Worm (Caenorhabditis elegans): ENCODE results near the gene mab-3.
A peak's percentile ranks its signal among the peaks of the same experiment; 100 is the strongest.

The mab-3 gene

DNA sequence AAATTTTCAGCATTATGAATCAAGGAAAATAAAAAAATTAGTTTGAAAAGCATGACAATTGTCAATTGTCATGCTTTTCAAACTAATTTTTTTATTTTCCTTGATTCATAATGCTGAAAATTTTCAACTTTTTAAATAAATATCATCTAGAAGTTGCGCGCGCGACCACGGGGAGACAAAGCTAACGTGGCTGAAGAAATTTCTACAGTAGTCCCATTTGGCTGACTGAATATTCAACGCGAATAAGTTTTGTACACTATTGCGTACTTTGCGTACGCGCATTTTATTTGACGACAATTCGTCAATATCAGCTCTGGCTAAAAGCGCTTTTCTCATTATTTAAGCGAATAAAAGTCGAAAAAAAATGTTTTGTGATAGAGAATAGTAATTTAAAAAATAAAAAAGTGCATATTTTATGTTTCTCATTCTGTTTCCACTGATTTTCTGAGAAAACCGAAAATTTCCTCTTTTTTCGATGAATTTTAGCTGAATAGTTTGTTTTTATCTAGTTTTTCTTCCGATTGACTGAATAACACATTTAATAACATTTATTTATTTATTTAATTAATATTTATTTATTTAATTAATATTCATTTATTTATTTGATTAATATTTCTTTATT is 13.2 kb upstream of the mab-3 start, which contains the start of gene Y53C12A.11:
TSS of gene Y53C12A.11 (minus strand) at position 68 of the 622 bp plus-strand sequence.
- TF ChIP-seq lsy-2 (tag; optimal IDR thresholded peaks at IDR 0.05): peak in 1 of 2 experiments; percentile 65

DNA sequence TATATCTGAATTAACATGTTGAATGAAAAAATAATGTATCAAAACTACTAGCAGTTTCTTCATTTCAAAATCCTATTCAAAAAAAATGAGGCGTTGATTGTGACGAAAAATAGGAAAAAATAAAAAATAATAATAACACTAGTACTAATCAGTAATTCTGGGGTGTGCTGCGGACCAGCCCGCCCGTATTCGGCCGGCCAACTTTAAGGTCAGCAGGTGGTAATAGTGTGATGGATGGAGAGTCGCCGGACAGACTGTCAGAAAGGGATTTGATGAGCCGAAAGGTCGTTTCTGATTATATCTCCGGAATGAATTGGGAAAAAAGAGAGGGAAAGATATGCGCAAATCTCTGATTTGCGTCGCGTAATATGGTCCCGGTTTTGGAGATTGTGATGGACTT is 7.5 kb upstream of the mab-3 start, which contains the start of gene cutl-2:
TSS of gene cutl-2 (minus strand) at position 210 of the 400 bp plus-strand sequence.
- TF ChIP-seq mab-5 (tag; optimal IDR thresholded peaks at IDR 0.05) (no peak), nhr-25 (tag; optimal IDR thresholded peaks at IDR 0.05) (no peak), unc-55 (GFP tag; optimal IDR thresholded peaks at IDR 0.05) (no peak), sem-4 (tag; optimal IDR thresholded peaks at IDR 0.05) (no peak), ceh-82 (tag; optimal IDR thresholded peaks at IDR 0.05) (no peak), lsy-2 (tag; optimal IDR thresholded peaks at IDR 0.05) (no peak), nhr-129 (tag; optimal IDR thresholded peaks at IDR 0.05) (no peak), lin-13 (GFP tag; optimal IDR thresholded peaks at IDR 0.05) (no peak), ZK546.5 (tag; optimal IDR thresholded peaks at IDR 0.05) (no peak), gmeb-1 (tag; optimal IDR thresholded peaks at IDR 0.05) (no peak), zag-1 (tag; optimal IDR thresholded peaks at IDR 0.05) (no peak), ceh-16 (tag; optimal IDR thresholded peaks at IDR 0.05) (no peak)

ce11 chrII:9725056-9725455 is 6.9 kb upstream of the mab-3 start:
- TF ChIP-seq zag-1 (tag; optimal IDR thresholded peaks at IDR 0.05) (no peak), ama-1 (optimal IDR thresholded peaks at IDR 0.05) (no peak), skn-1 (tag; optimal IDR thresholded peaks at IDR 0.05) (no peak), nhr-237 (tag; optimal IDR thresholded peaks at IDR 0.05) (no peak)

DNA sequence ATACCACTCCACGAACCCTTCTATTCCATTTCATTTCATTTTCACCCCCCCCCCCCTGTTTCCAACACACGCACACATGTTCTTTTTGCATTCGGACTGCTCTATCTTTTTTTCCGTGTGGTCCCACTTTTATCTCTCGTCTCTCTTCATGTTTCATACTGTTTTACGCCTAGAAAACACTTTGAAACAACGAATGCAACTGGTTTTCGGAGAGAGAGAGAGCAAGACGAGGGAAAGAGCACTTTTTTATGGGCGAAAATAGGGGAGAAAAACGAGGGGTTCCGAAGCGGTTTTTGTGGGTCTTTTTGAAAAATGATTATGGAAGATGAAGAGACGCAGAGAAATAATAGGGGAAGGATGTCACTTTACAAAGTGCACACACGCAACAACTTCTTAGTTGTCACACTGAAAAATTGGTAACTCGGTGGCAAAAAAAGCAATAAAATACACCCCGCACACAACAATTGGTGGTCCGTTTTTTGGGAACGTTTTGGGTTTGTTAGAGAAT is 4.7 kb upstream of the mab-3 start:
- peak in 1 of 2 experiments; percentile 37 for TF ChIP-seq lsy-2 (tag; optimal IDR thresholded peaks at IDR 0.05)
- peak; percentile 10 for TF ChIP-seq F13H6.1 (tag; optimal IDR thresholded peaks at IDR 0.05)
- peak; percentile 58 for TF ChIP-seq unc-55 (GFP tag; optimal IDR thresholded peaks at IDR 0.05)
- TF ChIP-seq egl-27 (tag; optimal IDR thresholded peaks at IDR 0.05): no peak
- TF ChIP-seq crh-2 (tag; optimal IDR thresholded peaks at IDR 0.05): no peak
- no peak for TF ChIP-seq aly-2 (tag; optimal IDR thresholded peaks at IDR 0.05)
- TF ChIP-seq nhr-10 (tag; optimal IDR thresholded peaks at IDR 0.05): no peak
- TF ChIP-seq lin-39 (tag; optimal IDR thresholded peaks at IDR 0.05): no peak
- TF ChIP-seq mab-5 (tag; optimal IDR thresholded peaks at IDR 0.05): no peak
- TF ChIP-seq nhr-77 (tag; optimal IDR thresholded peaks at IDR 0.05): no peak
- peak; percentile 42 for TF ChIP-seq C34F6.9 (tag; optimal IDR thresholded peaks at IDR 0.05)

- TF ChIP-seq unc-55 (GFP tag; optimal IDR thresholded peaks at IDR 0.05): peak; percentile 32
- TF ChIP-seq nhr-237 (tag; optimal IDR thresholded peaks at IDR 0.05): no peak
- peak in 1 of 2 experiments; percentile 2 for TF ChIP-seq lsy-2 (tag; optimal IDR thresholded peaks at IDR 0.05)
Observed at ce11 chrII:9728506-9728905, 3.4 kb upstream of the mab-3 start.

DNA sequence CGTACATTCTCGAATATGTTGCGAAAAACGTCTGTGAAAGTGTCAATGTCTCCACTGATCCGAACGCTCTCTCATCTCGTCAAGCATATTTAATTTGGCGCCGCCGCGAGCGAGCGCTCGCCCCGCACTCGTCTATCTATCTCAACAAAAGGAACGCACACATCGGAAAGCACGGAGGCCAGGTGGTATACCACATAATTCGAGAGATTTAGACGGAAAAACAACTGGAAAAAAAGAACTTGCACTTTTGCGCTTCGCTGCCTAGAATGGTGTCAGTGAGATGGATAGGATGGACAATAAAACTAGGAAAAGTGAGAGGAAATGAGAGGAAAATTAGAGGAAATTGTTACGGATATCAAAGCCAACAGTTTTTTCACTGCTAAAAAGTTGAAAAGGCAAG is 2.7 kb upstream of the mab-3 start:
- peak; percentile 31 for TF ChIP-seq blmp-1 (tag; optimal IDR thresholded peaks at IDR 0.05; ENCODE audit: insufficient read depth)
- TF ChIP-seq nhr-6 (tag; optimal IDR thresholded peaks at IDR 0.05): no peak
- no peak for TF ChIP-seq ztf-1 (GFP tag; conservative IDR thresholded peaks at IDR 0.05)
- no peak for TF ChIP-seq sma-3 (GFP tag; optimal IDR thresholded peaks at IDR 0.05)
- no peak for TF ChIP-seq nhr-23 (tag; optimal IDR thresholded peaks at IDR 0.05)
- no peak for TF ChIP-seq dmd-4 (tag; optimal IDR thresholded peaks at IDR 0.05)
- TF ChIP-seq ceh-16 (tag; optimal IDR thresholded peaks at IDR 0.05): no peak
- TF ChIP-seq nhr-21 (tag; optimal IDR thresholded peaks at IDR 0.05): peak; percentile 34
- TF ChIP-seq F13H6.1 (tag; optimal IDR thresholded peaks at IDR 0.05): peak; percentile 44
- peak; percentile 65 for TF ChIP-seq egl-27 (tag; optimal IDR thresholded peaks at IDR 0.05)
- TF ChIP-seq fos-1 (tag; optimal IDR thresholded peaks at IDR 0.05): peak; percentile 2

All from whole organism, L2 larva.